Worm (Caenorhabditis elegans): ENCODE measurements around the gene C50C3.12.

The C50C3.12 gene

ce11 chrIII:8201760-8202159 is 25.4 kb downstream of the C50C3.12 start:
- peak in 1 of 2 experiments; percentile 28 for TF ChIP-seq unc-62 (GFP tag; optimal IDR thresholded peaks at IDR 0.05 in 1 of 2)
- TF ChIP-seq unc-62 (tag; optimal IDR thresholded peaks at IDR 0.05): no peak
- no peak for TF ChIP-seq dmd-9 (GFP tag; IDR thresholded peaks at IDR 0.05)
- TF ChIP-seq rbr-2 (tag; optimal IDR thresholded peaks at IDR 0.05): peak; percentile 63
- peak in 1 of 2 experiments; percentile 46 for TF ChIP-seq lsy-2 (tag; optimal IDR thresholded peaks at IDR 0.05)
- 0 out of 2 replicates have a peak, but pooled peaks have one; percentile 8 for TF ChIP-seq dmd-6 (GFP tag; IDR thresholded peaks at IDR 0.05)
- peak; percentile 28; the same call in 1 of the 2 replicates for TF ChIP-seq ctbp-1 (GFP tag; IDR thresholded peaks at IDR 0.05)
- TF ChIP-seq nhr-11 (tag; optimal IDR thresholded peaks at IDR 0.05): peak; percentile 45
- TF ChIP-seq unc-39 (tag; optimal IDR thresholded peaks at IDR 0.05): no peak
- TF ChIP-seq aly-2 (tag; optimal IDR thresholded peaks at IDR 0.05): no peak
- peak; percentile 45 for TF ChIP-seq fkh-10 (GFP tag; optimal IDR thresholded peaks at IDR 0.05)
- 0 out of 2 replicates have a peak, but pooled peaks have one; percentile 10 for TF ChIP-seq ceh-20 (GFP tag; IDR thresholded peaks at IDR 0.05)
- no peak for TF ChIP-seq attf-4 (tag; optimal IDR thresholded peaks at IDR 0.05)
- TF ChIP-seq dpl-1 (GFP tag; optimal IDR thresholded peaks at IDR 0.05): peak; percentile 6
- peak; percentile 22 for TF ChIP-seq ceh-28 (tag; optimal IDR thresholded peaks at IDR 0.05)
- peak; percentile 66 for TF ChIP-seq hlh-30 (tag; optimal IDR thresholded peaks at IDR 0.05; ENCODE audit: insufficient read depth)
- TF ChIP-seq vab-7 (GFP tag; IDR thresholded peaks at IDR 0.05): 0 out of 2 replicates have a peak, but pooled peaks have one; percentile 35

DNA sequence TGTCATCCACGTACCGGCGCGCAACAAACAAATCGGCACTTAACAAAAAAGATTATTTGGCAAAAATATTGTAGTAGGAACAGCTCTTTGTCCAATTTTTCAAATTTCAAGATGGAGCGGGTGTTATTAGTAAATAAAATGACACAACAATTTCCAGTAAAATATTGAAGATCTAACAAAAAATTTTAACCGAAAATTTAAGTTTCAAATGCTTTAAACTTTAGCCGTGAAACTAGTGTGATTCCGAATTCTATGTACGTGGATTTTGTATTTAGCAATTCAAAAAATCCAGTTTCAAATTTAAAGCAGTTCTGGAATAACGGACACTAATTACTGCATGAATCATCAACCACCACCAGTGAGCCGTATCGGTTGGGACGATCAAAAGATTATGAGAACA is 26.4 kb downstream of the C50C3.12 start, which contains the start of gene snb-5:
snb-5 (plus strand) TSS at position 301 of the 400 bp plus-strand sequence.
- no peak for TF ChIP-seq ztf-7 (tag; optimal IDR thresholded peaks at IDR 0.05)
- no peak for TF ChIP-seq rbr-2 (tag; optimal IDR thresholded peaks at IDR 0.05)
- TF ChIP-seq lin-38 (GFP tag; IDR thresholded peaks at IDR 0.05): no peak
- no peak for TF ChIP-seq F10B5.3 (tag; optimal IDR thresholded peaks at IDR 0.05)
- no peak for TF ChIP-seq hmg-1.1 (GFP tag; IDR thresholded peaks at IDR 0.05)
- TF ChIP-seq nhr-77 (tag; optimal IDR thresholded peaks at IDR 0.05): no peak
- TF ChIP-seq Y5F2A.4 (GFP tag; optimal IDR thresholded peaks at IDR 0.05): no peak
- TF ChIP-seq dmd-8 (GFP tag; IDR thresholded peaks at IDR 0.05): no peak
- no peak for TF ChIP-seq R02D3.7 (tag; optimal IDR thresholded peaks at IDR 0.05)
- TF ChIP-seq nhr-48 (tag; optimal IDR thresholded peaks at IDR 0.05): no peak
- no peak for TF ChIP-seq F49E8.2 (tag; optimal IDR thresholded peaks at IDR 0.05; ENCODE audit: borderline replicate concordance)
- TF ChIP-seq sdz-12 (GFP tag; optimal IDR thresholded peaks at IDR 0.05): no peak
- TF ChIP-seq T26A8.4 (GFP tag; IDR thresholded peaks at IDR 0.05): no peak
- no peak for TF ChIP-seq ZK337.2 (GFP tag; IDR thresholded peaks at IDR 0.05)
- no peak for TF ChIP-seq spr-1 (tag; optimal IDR thresholded peaks at IDR 0.05)
- TF ChIP-seq tra-1 (GFP tag; IDR thresholded peaks at IDR 0.05): no peak

DNA sequence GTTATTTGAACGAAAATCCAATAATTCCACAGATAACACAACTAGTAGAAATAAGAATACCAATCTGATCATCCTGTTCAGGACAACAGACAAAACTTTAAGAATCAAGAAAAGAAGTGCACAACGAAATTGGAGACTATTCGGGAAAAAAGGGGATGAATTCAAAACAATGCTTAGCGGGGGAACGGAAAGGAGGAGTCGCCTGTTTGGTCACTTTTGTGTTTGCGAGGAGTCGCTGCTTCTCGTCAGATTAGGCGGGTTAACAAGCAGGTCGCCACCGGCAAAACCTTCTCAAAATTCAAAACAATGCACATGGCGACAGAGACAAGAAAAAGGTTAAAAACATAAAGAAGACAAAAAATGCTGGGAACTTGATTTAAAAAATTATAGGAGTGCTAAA is 33.4 kb downstream of the C50C3.12 start, which contains the start of gene C30A5.10:
C30A5.10 (minus strand) TSS at position 101 of the 400 bp plus-strand sequence.
- TF ChIP-seq dmd-9 (GFP tag; IDR thresholded peaks at IDR 0.05) (no peak), unc-62 (GFP tag; optimal IDR thresholded peaks at IDR 0.05 in 1 of 2) (peak in 1 of 2 experiments; percentile 16), unc-62 (tag; optimal IDR thresholded peaks at IDR 0.05) (no peak)

- no peak for TF ChIP-seq nhr-10 (tag; optimal IDR thresholded peaks at IDR 0.05)
- TF ChIP-seq unc-62 (GFP tag; optimal IDR thresholded peaks at IDR 0.05 in 1 of 2): peak in 1 of 2 experiments; percentile 59
- no peak for TF ChIP-seq unc-62 (tag; optimal IDR thresholded peaks at IDR 0.05)
- TF ChIP-seq ceh-28 (tag; optimal IDR thresholded peaks at IDR 0.05): no peak
- no peak for TF ChIP-seq fkh-10 (GFP tag; optimal IDR thresholded peaks at IDR 0.05)
- TF ChIP-seq ceh-82 (tag; optimal IDR thresholded peaks at IDR 0.05): no peak
- TF ChIP-seq aha-1 (tag): peak; percentile 29
Measured at ce11 chrIII:8211562-8211961, 35.2 kb downstream of the C50C3.12 start.

- peak; percentile 2 for TF ChIP-seq aha-1 (tag)
- TF ChIP-seq egl-27 (tag; optimal IDR thresholded peaks at IDR 0.05): no peak
- TF ChIP-seq zag-1 (tag; optimal IDR thresholded peaks at IDR 0.05): no peak
- no peak for TF ChIP-seq daf-19 (GFP tag; conservative IDR thresholded peaks at IDR 0.05)
- TF ChIP-seq ztf-11 (tag; optimal IDR thresholded peaks at IDR 0.05): no peak
- no peak for TF ChIP-seq lin-29 (GFP tag; IDR thresholded peaks at IDR 0.05)
- TF ChIP-seq daf-16 (GFP tag; optimal IDR thresholded peaks at IDR 0.05): no peak
- no peak for TF ChIP-seq daf-16 (tag; optimal IDR thresholded peaks at IDR 0.05)
Measured at ce11 chrIII:8216224-8216623, 39.9 kb downstream of the C50C3.12 start, which contains the start of gene unc-86. unc-86 (minus strand) TSS chrIII:8216336.

Measured in whole organism, L4 larva.